Worm (Caenorhabditis elegans) whole organism, L4/young adult: ENCODE data around the gene srh-200.

ENCODE experiments used
- W03F9.2 ChIP-seq: fragments of 150-350 bp; optimal IDR thresholded peaks from 2 replicates; lab custom pipeline; 2014; ENCODE audit warnings: missing biosample characterization, missing genetic modification characterization
- dao-5 ChIP-seq: sonication (generic microtip); optimal IDR thresholded peaks from 2 replicates; lab custom pipeline; 2016; ENCODE audit warnings: missing genotype, missing genetic modification characterization, moderate library complexity, missing compliant biosample characterization
- him-1 ChIP-seq: sonication (generic microtip); optimal IDR thresholded peaks from 2 replicates; lab custom pipeline; 2016; ENCODE audit warnings: missing genotype, missing genetic modification reagents, missing genetic modification characterization, missing compliant biosample characterization

DNA sequence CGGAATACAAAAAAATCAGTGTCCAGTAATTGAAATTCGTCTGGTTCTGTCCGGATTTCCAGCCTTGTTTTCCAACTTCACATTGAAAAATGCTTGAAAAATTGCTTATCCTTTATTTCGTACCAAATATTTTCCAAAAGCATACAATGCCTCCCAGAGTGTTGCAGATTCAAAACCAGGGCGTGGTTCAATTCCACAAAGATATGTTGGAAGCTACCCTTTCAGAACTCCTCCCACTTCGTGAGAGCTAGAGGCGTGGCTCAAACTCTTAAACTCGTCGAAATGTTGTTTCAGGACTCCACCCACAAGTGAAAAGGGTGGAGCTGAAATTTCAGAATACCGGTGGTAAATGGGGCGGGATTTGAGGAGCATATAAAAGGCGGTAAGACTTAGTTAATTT lies 22.4 kb upstream of the srh-200 start, which contains the start of gene C12D5.3:
- no peak for TF ChIP-seq W03F9.2 (tag; lab: Kevin White, UChicago)
- TF ChIP-seq dao-5: no peak
- TF ChIP-seq him-1: no peak
